Fruit fly (Drosophila melanogaster) Kc167 (cell line): Measurements from ENCODE around the gene zye.

ENCODE experiments used
- Myc ChIP-seq: fragments of >200 bp; optimal IDR thresholded peaks from 2 replicates; lab custom pipeline; 2017; ENCODE audit warnings: missing external identifiers
- Sin3A ChIP-seq: fragments of >200 bp; optimal IDR thresholded peaks from 2 replicates; lab custom pipeline; 2018; ENCODE audit warnings: missing external identifiers
- h ChIP-seq: fragments of >200 bp; optimal IDR thresholded peaks from 3 replicates; lab custom pipeline; 2018; ENCODE audit warnings: missing external identifiers
- insv ChIP-seq: fragments of >200 bp; optimal IDR thresholded peaks from 3 replicates; lab custom pipeline; 2018; ENCODE audit warnings: missing external identifiers
- psq ChIP-seq: fragments of >200 bp; optimal IDR thresholded peaks from 2 replicates; lab custom pipeline; 2017; ENCODE audit warnings: missing external identifiers
- ttk ChIP-seq: sonication (Bioruptor generic); optimal IDR thresholded peaks from 2 replicates; lab custom pipeline; 2017; ENCODE audit warnings: missing external identifiers

Gene zye

dm6 chr3L:20385408-20385807 lies 28.0 kb upstream of the zye start:
- no peak for TF ChIP-seq Sin3A (lab: Kevin White, UChicago)
- TF ChIP-seq ttk (lab: Kevin White, UChicago) = no peak
- TF ChIP-seq Myc = no peak
- TF ChIP-seq h (lab: Kevin White, UChicago) = no peak
- TF ChIP-seq insv (lab: Kevin White, UChicago) = no peak
- no peak for TF ChIP-seq psq (lab: Kevin White, UChicago)

dm6 chr3L:20385969-20386370 lies 27.4 kb upstream of the zye start:
- TF ChIP-seq insv (lab: Kevin White, UChicago) (no peak), ttk (lab: Kevin White, UChicago) (no peak), Sin3A (lab: Kevin White, UChicago) (no peak), Myc (no peak), h (lab: Kevin White, UChicago) (no peak), psq (lab: Kevin White, UChicago) (no peak)

- TF ChIP-seq Myc (no peak), ttk (lab: Kevin White, UChicago) (no peak), h (lab: Kevin White, UChicago) (no peak)
These were observed 26.2 kb upstream of the zye start for dm6 chr3L:20387038-20387842.

- TF ChIP-seq Sin3A (lab: Kevin White, UChicago) (no peak), psq (lab: Kevin White, UChicago) (no peak), ttk (lab: Kevin White, UChicago) (no peak), insv (lab: Kevin White, UChicago) (no peak), Myc (no peak), h (lab: Kevin White, UChicago) (no peak)
These were observed 25.6 kb upstream of the zye start for dm6 chr3L:20387843-20388163.

- TF ChIP-seq Sin3A (lab: Kevin White, UChicago) (no peak), psq (lab: Kevin White, UChicago) (no peak), h (lab: Kevin White, UChicago) (no peak), Myc (no peak), insv (lab: Kevin White, UChicago) (no peak), ttk (lab: Kevin White, UChicago) (no peak)
These were observed 24.4 kb upstream of the zye start for dm6 chr3L:20388983-20389382.

- no peak for TF ChIP-seq ttk (lab: Kevin White, UChicago)
- TF ChIP-seq Sin3A (lab: Kevin White, UChicago) = no peak
- no peak for TF ChIP-seq Myc
- no peak for TF ChIP-seq insv (lab: Kevin White, UChicago)
- no peak for TF ChIP-seq h (lab: Kevin White, UChicago)
These were observed 20.0 kb upstream of the zye start, which contains the start of gene CG33969 for dm6 chr3L:20393357-20393756. CG33969 (minus strand) TSS chr3L:20393553.

- TF ChIP-seq Myc (no peak), ttk (lab: Kevin White, UChicago) (no peak), psq (lab: Kevin White, UChicago) (no peak), Sin3A (lab: Kevin White, UChicago) (no peak), h (lab: Kevin White, UChicago) (no peak), insv (lab: Kevin White, UChicago) (no peak)
These were observed 18.0 kb upstream of the zye start for dm6 chr3L:20395257-20395909.

dm6 chr3L:20396047-20396446 lies 17.4 kb upstream of the zye start:
- TF ChIP-seq h (lab: Kevin White, UChicago) = no peak

- TF ChIP-seq Myc = no peak
- no peak for TF ChIP-seq psq (lab: Kevin White, UChicago)
- TF ChIP-seq h (lab: Kevin White, UChicago) = no peak
- no peak for TF ChIP-seq Sin3A (lab: Kevin White, UChicago)
- TF ChIP-seq ttk (lab: Kevin White, UChicago) = no peak
- no peak for TF ChIP-seq insv (lab: Kevin White, UChicago)
These were observed 15.6 kb upstream of the zye start for dm6 chr3L:20397770-20398169.

dm6 chr3L:20398243-20399222 lies 14.9 kb upstream of the zye start:
- no peak for TF ChIP-seq Myc
- TF ChIP-seq psq (lab: Kevin White, UChicago) = no peak
- no peak for TF ChIP-seq insv (lab: Kevin White, UChicago)
- TF ChIP-seq h (lab: Kevin White, UChicago) = no peak
- TF ChIP-seq ttk (lab: Kevin White, UChicago) = no peak
- TF ChIP-seq Sin3A (lab: Kevin White, UChicago) = no peak

dm6 chr3L:20399550-20400109 lies 13.8 kb upstream of the zye start:
- TF ChIP-seq insv (lab: Kevin White, UChicago) (no peak), Sin3A (lab: Kevin White, UChicago) (no peak), Myc (no peak), ttk (lab: Kevin White, UChicago) (no peak), psq (lab: Kevin White, UChicago) (no peak), h (lab: Kevin White, UChicago) (no peak)
